Worm (Caenorhabditis elegans) whole organism, L2 larva: ENCODE measurements around the gene pcf-11.

Experiments used
- C34F6.9 ChIP-seq: fragments of 150-350 bp; optimal IDR thresholded peaks from 2 replicates; lab custom pipeline; 2014; ENCODE audit warnings: missing biosample characterization, missing genetic modification characterization
- F13H6.1 ChIP-seq: sonication (generic microtip); optimal IDR thresholded peaks from 2 replicates; lab custom pipeline; 2016; ENCODE audit warnings: missing genetic modification characterization, missing compliant biosample characterization
- Y55F3AM.14 ChIP-seq: fragments of 200-800 bp; sonication (Bioruptor generic); optimal IDR thresholded peaks from 2 replicates; lab custom pipeline; 2018; ENCODE audit warnings: mild to moderate bottlenecking, missing genetic modification characterization, missing compliant biosample characterization
- aly-2 ChIP-seq: fragments of 150-350 bp; optimal IDR thresholded peaks from 2 replicates; lab custom pipeline; 2014; ENCODE audit warnings: missing biosample characterization, missing genetic modification characterization
- ama-1 ChIP-seq: fragments of 150-350 bp; optimal IDR thresholded peaks from 2 replicates; lab custom pipeline; 2018; ENCODE audit warnings: inconsistent platforms
- blmp-1 ChIP-seq: sonication (generic microtip); optimal IDR thresholded peaks from 2 replicates; lab custom pipeline; 2017; ENCODE audit warnings: missing genetic modification characterization, mild to moderate bottlenecking, missing compliant biosample characterization, antibody characterized with exemption, moderate library complexity; ENCODE audit not compliant: insufficient read depth
- crh-2 ChIP-seq: sonication (generic microtip); optimal IDR thresholded peaks from 2 replicates; lab custom pipeline; 2017; ENCODE audit warnings: missing biosample characterization, missing genetic modification characterization
- egl-27 ChIP-seq: sonication (generic microtip); optimal IDR thresholded peaks from 3 replicates; lab custom pipeline; 2017; ENCODE audit warnings: missing biosample characterization, missing genetic modification reagents, missing genetic modification characterization
- fos-1 ChIP-seq: fragments of 150-350 bp; optimal IDR thresholded peaks from 2 replicates; lab custom pipeline; 2014; ENCODE audit warnings: missing biosample characterization, missing genetic modification characterization
- gmeb-1 ChIP-seq: fragments of 150-350 bp; optimal IDR thresholded peaks from 2 replicates; lab custom pipeline; 2014; ENCODE audit warnings: missing biosample characterization, missing genetic modification characterization
- lin-13 ChIP-seq: fragments of 150-350 bp; optimal IDR thresholded peaks from 2 replicates; lab custom pipeline; 2014; ENCODE audit warnings: missing biosample characterization, missing genetic modification reagents, missing genetic modification characterization
- lsy-2 ChIP-seq, 2 experiments: fragments of 150-350 bp in 1 of 2; sonication (generic microtip) in 1 of 2; optimal IDR thresholded peaks; 2 replicates each; lab custom pipeline; 2014 to 2017; ENCODE audit warnings: missing biosample characterization in 2 of 2, missing genetic modification characterization in 2 of 2
- mab-5 ChIP-seq: fragments of 150-350 bp; optimal IDR thresholded peaks from 2 replicates; lab custom pipeline; 2014; ENCODE audit warnings: missing biosample characterization, missing genetic modification characterization
- mdl-1 ChIP-seq, 2 experiments: fragments of 150-350 bp in 1 of 2; sonication (generic microtip) in 1 of 2; optimal IDR thresholded peaks; 2 replicates each; lab custom pipeline; 2017; ENCODE audit warnings: missing biosample characterization in 2 of 2, missing genetic modification characterization in 2 of 2
- nhr-12 ChIP-seq: fragments of 150-350 bp; optimal IDR thresholded peaks from 2 replicates; lab custom pipeline; 2014; ENCODE audit warnings: missing biosample characterization, missing genetic modification characterization
- nhr-129 ChIP-seq: fragments of 150-350 bp; optimal IDR thresholded peaks from 2 replicates; lab custom pipeline; 2014; ENCODE audit warnings: missing biosample characterization, missing genetic modification characterization
- nhr-21 ChIP-seq: fragments of 150-350 bp; optimal IDR thresholded peaks from 2 replicates; lab custom pipeline; 2014; ENCODE audit warnings: missing biosample characterization, missing genetic modification characterization
- nhr-23 ChIP-seq: fragments of 150-350 bp; optimal IDR thresholded peaks from 2 replicates; lab custom pipeline; 2014; ENCODE audit warnings: missing biosample characterization, missing genetic modification reagents, missing genetic modification characterization
- nhr-25 ChIP-seq: fragments of 150-350 bp; sonication (generic microtip); optimal IDR thresholded peaks from 3 replicates; lab custom pipeline; 2014; ENCODE audit warnings: missing biosample characterization, missing genetic modification characterization
- nhr-6 ChIP-seq: fragments of 150-350 bp; optimal IDR thresholded peaks from 2 replicates; lab custom pipeline; 2014; ENCODE audit warnings: missing biosample characterization, missing genetic modification characterization
- skn-1 ChIP-seq: sonication (generic microtip); optimal IDR thresholded peaks from 2 replicates; lab custom pipeline; 2017; ENCODE audit warnings: missing biosample characterization, missing genetic modification characterization
- sma-3 ChIP-seq: sonication (generic microtip); optimal IDR thresholded peaks from 2 replicates; lab custom pipeline; 2016; ENCODE audit warnings: missing genetic modification reagents, missing genetic modification characterization, missing compliant biosample characterization
- sma-9 ChIP-seq, 2 experiments: fragments of 150-350 bp in 1 of 2; sonication (generic microtip) in 1 of 2; optimal IDR thresholded peaks; 2 replicates each; lab custom pipeline; 2014 to 2016; ENCODE audit warnings: missing genetic modification characterization in 2 of 2, mild to moderate bottlenecking in 1 of 2, missing biosample characterization in 1 of 2, missing compliant biosample characterization in 1 of 2, missing genetic modification reagents in 1 of 2, moderate library complexity in 1 of 2
- snpc-4 ChIP-seq: fragments of 150-350 bp; optimal IDR thresholded peaks from 2 replicates; lab custom pipeline; 2014; ENCODE audit warnings: missing biosample characterization, missing genetic modification characterization
- unc-55 ChIP-seq: fragments of 150-350 bp; sonication (generic microtip); optimal IDR thresholded peaks from 3 replicates; lab custom pipeline; 2014; ENCODE audit warnings: missing biosample characterization, missing genetic modification reagents, missing genetic modification characterization
- unc-62 ChIP-seq: fragments of 150-350 bp; optimal IDR thresholded peaks from 2 replicates; lab custom pipeline; 2014; ENCODE audit warnings: missing biosample characterization, missing genetic modification reagents, missing genetic modification characterization
- zag-1 ChIP-seq: fragments of 150-350 bp; optimal IDR thresholded peaks from 2 replicates; lab custom pipeline; 2014; ENCODE audit warnings: missing biosample characterization, missing genetic modification characterization
- ztf-11 ChIP-seq: sonication (generic microtip); optimal IDR thresholded peaks from 2 replicates; lab custom pipeline; 2017; ENCODE audit warnings: missing biosample characterization, missing genetic modification characterization
- ztf-4 ChIP-seq: fragments of 150-350 bp; optimal IDR thresholded peaks from 2 replicates; lab custom pipeline; 2014; ENCODE audit warnings: missing biosample characterization, missing genetic modification characterization

The pcf-11 gene

ce11 chrIII:5076569-5076968, 51.9 kb downstream of the pcf-11 start:
- TF ChIP-seq ztf-11 (tag; lab: Kevin White, UChicago): no peak
- TF ChIP-seq unc-55: peak; percentile 59

- TF ChIP-seq gmeb-1 (tag; lab: Kevin White, UChicago) (peak; percentile 1), snpc-4 (tag; lab: Kevin White, UChicago) (no peak), lsy-2 (tag; optimal IDR thresholded peaks at IDR 0.05; lab: Kevin White, UChicago) (peak in 1 of 2 experiments; percentile 32), nhr-25 (no peak), F13H6.1 (tag; lab: Kevin White, UChicago) (peak; percentile 36), fos-1 (tag; lab: Kevin White, UChicago) (peak; percentile 69), sma-9 (GFP tag; optimal IDR thresholded peaks at IDR 0.05; lab: Kevin White, UChicago) (peak; percentile 67), sma-9 (tag; optimal IDR thresholded peaks at IDR 0.05; lab: Kevin White, UChicago) (no peak), nhr-12 (tag; lab: Kevin White, UChicago) (no peak), nhr-129 (tag; lab: Kevin White, UChicago) (peak; percentile 43)
Measured at ce11 chrIII:5077150-5077814, 52.6 kb downstream of the pcf-11 start, which contains the start of gene alh-1. Gene alh-1, plus strand, starts transcription at chrIII:5077764.

- peak; percentile 76 to 88 for TF ChIP-seq mdl-1 (tag; optimal IDR thresholded peaks at IDR 0.05; lab: Kevin White, UChicago)
- peak; percentile 62 for TF ChIP-seq Y55F3AM.14 (GFP tag; lab: Kevin White, UChicago)
- no peak for TF ChIP-seq ztf-11 (tag; lab: Kevin White, UChicago)
- TF ChIP-seq F13H6.1 (tag; lab: Kevin White, UChicago): peak; percentile 89
- TF ChIP-seq C34F6.9 (tag; lab: Kevin White, UChicago): peak; percentile 51
- no peak for TF ChIP-seq aly-2 (tag; lab: Kevin White, UChicago)
- no peak for TF ChIP-seq nhr-23
- TF ChIP-seq nhr-21 (tag; lab: Kevin White, UChicago): peak; percentile 91
- TF ChIP-seq crh-2 (tag; lab: Kevin White, UChicago): peak; percentile 90
- peak; percentile 99 for TF ChIP-seq sma-9 (GFP tag; optimal IDR thresholded peaks at IDR 0.05; lab: Kevin White, UChicago)
- no peak for TF ChIP-seq sma-9 (tag; optimal IDR thresholded peaks at IDR 0.05; lab: Kevin White, UChicago)
- no peak for TF ChIP-seq unc-62
- peak; percentile 81 for TF ChIP-seq sma-3
- TF ChIP-seq zag-1 (tag; lab: Kevin White, UChicago): no peak
- TF ChIP-seq ztf-4 (tag; lab: Kevin White, UChicago): peak; percentile 75
- TF ChIP-seq lsy-2 (tag; optimal IDR thresholded peaks at IDR 0.05; lab: Kevin White, UChicago): peak in 1 of 2 experiments; percentile 76
- TF ChIP-seq nhr-25: peak; percentile 14
- TF ChIP-seq nhr-6 (tag; lab: Kevin White, UChicago): peak; percentile 2
- TF ChIP-seq skn-1 (tag; lab: Kevin White, UChicago): peak; percentile 63
- TF ChIP-seq gmeb-1 (tag; lab: Kevin White, UChicago): peak; percentile 61
- TF ChIP-seq mab-5 (tag; lab: Kevin White, UChicago): no peak
- peak; percentile 65 for TF ChIP-seq blmp-1 (tag; lab: Kevin White, UChicago)
- TF ChIP-seq lin-13 (GFP tag; lab: Kevin White, UChicago): peak; percentile 14
- peak; percentile 69 for TF ChIP-seq fos-1 (tag; lab: Kevin White, UChicago)
- TF ChIP-seq ama-1: peak; percentile 43
- TF ChIP-seq nhr-129 (tag; lab: Kevin White, UChicago): peak; percentile 82
- TF ChIP-seq egl-27 (tag; lab: Kevin White, UChicago): peak; percentile 66
Measured at ce11 chrIII:5078062-5078461, 53.3 kb downstream of the pcf-11 start.
